Worm (Caenorhabditis elegans) whole organism, L2 larva: Measurements from ENCODE around the gene C47E12.12.

Experiments
- C34F6.9 ChIP-seq: fragments of 150-350 bp; optimal IDR thresholded peaks from 2 replicates; lab custom pipeline; 2014; ENCODE audit warnings: missing biosample characterization, missing genetic modification characterization
- F13H6.1 ChIP-seq: sonication (generic microtip); optimal IDR thresholded peaks from 2 replicates; lab custom pipeline; 2016; ENCODE audit warnings: missing genetic modification characterization, missing compliant biosample characterization
- R02D3.7 ChIP-seq: fragments of 150-350 bp; optimal IDR thresholded peaks from 2 replicates; lab custom pipeline; 2014; ENCODE audit warnings: missing biosample characterization, missing genetic modification characterization
- ZK546.5 ChIP-seq: sonication (generic microtip); optimal IDR thresholded peaks from 2 replicates; lab custom pipeline; 2017; ENCODE audit warnings: missing biosample characterization, missing genetic modification characterization
- alr-1 ChIP-seq: fragments of 150-350 bp; optimal IDR thresholded peaks from 2 replicates; lab custom pipeline; 2014; ENCODE audit warnings: missing biosample characterization, missing genetic modification characterization
- aly-2 ChIP-seq: fragments of 150-350 bp; optimal IDR thresholded peaks from 2 replicates; lab custom pipeline; 2014; ENCODE audit warnings: missing biosample characterization, missing genetic modification characterization
- ama-1 ChIP-seq: fragments of 150-350 bp; optimal IDR thresholded peaks from 2 replicates; lab custom pipeline; 2018; ENCODE audit warnings: inconsistent platforms
- blmp-1 ChIP-seq: sonication (generic microtip); optimal IDR thresholded peaks from 2 replicates; lab custom pipeline; 2017; ENCODE audit warnings: missing genetic modification characterization, mild to moderate bottlenecking, missing compliant biosample characterization, antibody characterized with exemption, moderate library complexity; ENCODE audit not compliant: insufficient read depth
- ceh-16 ChIP-seq: fragments of 150-350 bp; optimal IDR thresholded peaks from 2 replicates; lab custom pipeline; 2014; ENCODE audit warnings: missing biosample characterization, missing genetic modification characterization
- crh-2 ChIP-seq: sonication (generic microtip); optimal IDR thresholded peaks from 2 replicates; lab custom pipeline; 2017; ENCODE audit warnings: missing biosample characterization, missing genetic modification characterization
- dmd-4 ChIP-seq: sonication (generic microtip); optimal IDR thresholded peaks from 2 replicates; lab custom pipeline; 2017; ENCODE audit warnings: missing biosample characterization, missing genetic modification characterization
- egl-27 ChIP-seq: sonication (generic microtip); optimal IDR thresholded peaks from 3 replicates; lab custom pipeline; 2017; ENCODE audit warnings: missing biosample characterization, missing genetic modification reagents, missing genetic modification characterization
- elt-1 ChIP-seq: fragments of 150-350 bp; optimal IDR thresholded peaks from 2 replicates; lab custom pipeline; 2014; ENCODE audit warnings: missing biosample characterization, missing genetic modification characterization
- fos-1 ChIP-seq: fragments of 150-350 bp; optimal IDR thresholded peaks from 2 replicates; lab custom pipeline; 2014; ENCODE audit warnings: missing biosample characterization, missing genetic modification characterization
- lin-13 ChIP-seq: fragments of 150-350 bp; optimal IDR thresholded peaks from 2 replicates; lab custom pipeline; 2014; ENCODE audit warnings: missing biosample characterization, missing genetic modification reagents, missing genetic modification characterization
- lin-39 ChIP-seq: fragments of 150-350 bp; optimal IDR thresholded peaks from 2 replicates; lab custom pipeline; 2014; ENCODE audit warnings: missing biosample characterization, missing genetic modification reagents, missing genetic modification characterization
- lsy-2 ChIP-seq, 2 experiments: fragments of 150-350 bp in 1 of 2; sonication (generic microtip) in 1 of 2; optimal IDR thresholded peaks; 2 replicates each; lab custom pipeline; 2014 to 2017; ENCODE audit warnings: missing biosample characterization in 2 of 2, missing genetic modification characterization in 2 of 2
- mab-5 ChIP-seq: fragments of 150-350 bp; optimal IDR thresholded peaks from 2 replicates; lab custom pipeline; 2014; ENCODE audit warnings: missing biosample characterization, missing genetic modification characterization
- mdl-1 ChIP-seq, 2 experiments: fragments of 150-350 bp in 1 of 2; sonication (generic microtip) in 1 of 2; optimal IDR thresholded peaks; 2 replicates each; lab custom pipeline; 2017; ENCODE audit warnings: missing biosample characterization in 2 of 2, missing genetic modification characterization in 2 of 2
- nhr-10 ChIP-seq: sonication (generic microtip); optimal IDR thresholded peaks from 2 replicates; lab custom pipeline; 2017; ENCODE audit warnings: missing biosample characterization, missing genetic modification characterization
- nhr-11 ChIP-seq: fragments of 150-350 bp; optimal IDR thresholded peaks from 2 replicates; lab custom pipeline; 2014; ENCODE audit warnings: missing biosample characterization, missing genetic modification characterization
- nhr-129 ChIP-seq: fragments of 150-350 bp; optimal IDR thresholded peaks from 2 replicates; lab custom pipeline; 2014; ENCODE audit warnings: missing biosample characterization, missing genetic modification characterization
- nhr-21 ChIP-seq: fragments of 150-350 bp; optimal IDR thresholded peaks from 2 replicates; lab custom pipeline; 2014; ENCODE audit warnings: missing biosample characterization, missing genetic modification characterization
- nhr-23 ChIP-seq: fragments of 150-350 bp; optimal IDR thresholded peaks from 2 replicates; lab custom pipeline; 2014; ENCODE audit warnings: missing biosample characterization, missing genetic modification reagents, missing genetic modification characterization
- nhr-237 ChIP-seq: fragments of 150-350 bp; optimal IDR thresholded peaks from 2 replicates; lab custom pipeline; 2014; ENCODE audit warnings: missing biosample characterization, missing genetic modification characterization
- nhr-25 ChIP-seq: fragments of 150-350 bp; sonication (generic microtip); optimal IDR thresholded peaks from 3 replicates; lab custom pipeline; 2014; ENCODE audit warnings: missing biosample characterization, missing genetic modification characterization
- nhr-6 ChIP-seq: fragments of 150-350 bp; optimal IDR thresholded peaks from 2 replicates; lab custom pipeline; 2014; ENCODE audit warnings: missing biosample characterization, missing genetic modification characterization
- nhr-77 ChIP-seq: fragments of 150-350 bp; optimal IDR thresholded peaks from 2 replicates; lab custom pipeline; 2014; ENCODE audit warnings: missing biosample characterization, missing genetic modification characterization
- sem-4 ChIP-seq: fragments of 150-350 bp; optimal IDR thresholded peaks from 2 replicates; lab custom pipeline; 2014; ENCODE audit warnings: missing biosample characterization, missing genetic modification reagents, missing genetic modification characterization
- skn-1 ChIP-seq: sonication (generic microtip); optimal IDR thresholded peaks from 2 replicates; lab custom pipeline; 2017; ENCODE audit warnings: missing biosample characterization, missing genetic modification characterization
- sma-3 ChIP-seq: sonication (generic microtip); optimal IDR thresholded peaks from 2 replicates; lab custom pipeline; 2016; ENCODE audit warnings: missing genetic modification reagents, missing genetic modification characterization, missing compliant biosample characterization
- sma-9 ChIP-seq, 2 experiments: fragments of 150-350 bp in 1 of 2; sonication (generic microtip) in 1 of 2; optimal IDR thresholded peaks; 2 replicates each; lab custom pipeline; 2014 to 2016; ENCODE audit warnings: missing genetic modification characterization in 2 of 2, mild to moderate bottlenecking in 1 of 2, missing biosample characterization in 1 of 2, missing compliant biosample characterization in 1 of 2, missing genetic modification reagents in 1 of 2, moderate library complexity in 1 of 2
- snpc-4 ChIP-seq: fragments of 150-350 bp; optimal IDR thresholded peaks from 2 replicates; lab custom pipeline; 2014; ENCODE audit warnings: missing biosample characterization, missing genetic modification characterization
- unc-55 ChIP-seq: fragments of 150-350 bp; sonication (generic microtip); optimal IDR thresholded peaks from 3 replicates; lab custom pipeline; 2014; ENCODE audit warnings: missing biosample characterization, missing genetic modification reagents, missing genetic modification characterization
- unc-62 ChIP-seq: fragments of 150-350 bp; optimal IDR thresholded peaks from 2 replicates; lab custom pipeline; 2014; ENCODE audit warnings: missing biosample characterization, missing genetic modification reagents, missing genetic modification characterization
- zag-1 ChIP-seq: fragments of 150-350 bp; optimal IDR thresholded peaks from 2 replicates; lab custom pipeline; 2014; ENCODE audit warnings: missing biosample characterization, missing genetic modification characterization
- ztf-1 ChIP-seq: fragments of 200-800 bp; sonication (Bioruptor generic); conservative IDR thresholded peaks from 2 replicates; pipeline ENCODE4 v1.3.6; 2022; ENCODE audit warnings: missing genetic modification characterization, missing compliant biosample characterization
- ztf-11 ChIP-seq: sonication (generic microtip); optimal IDR thresholded peaks from 2 replicates; lab custom pipeline; 2017; ENCODE audit warnings: missing biosample characterization, missing genetic modification characterization
- ztf-4 ChIP-seq: fragments of 150-350 bp; optimal IDR thresholded peaks from 2 replicates; lab custom pipeline; 2014; ENCODE audit warnings: missing biosample characterization, missing genetic modification characterization

The C47E12.12 gene

DNA sequence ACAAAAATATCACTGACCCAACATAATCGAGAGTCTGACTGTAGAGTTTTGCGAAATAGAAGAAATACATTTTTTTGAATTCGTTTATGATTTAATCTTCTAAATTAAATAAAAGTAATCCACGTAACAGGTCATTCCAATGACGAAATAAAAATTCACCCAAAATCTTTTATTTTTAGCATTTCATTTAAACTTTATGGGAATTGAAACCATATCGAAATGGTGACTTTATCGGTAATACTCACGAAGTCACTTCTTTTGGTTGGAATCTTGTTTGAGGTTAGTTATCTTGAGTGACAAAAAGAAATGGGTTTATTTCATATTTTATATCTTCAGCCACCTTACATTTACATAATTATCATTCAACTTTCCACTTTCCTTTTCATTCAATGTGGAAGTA, at the start of gene C47E12.12, which contains the start of gene C47E12.10:
Gene C47E12.12, minus strand, starts transcription at position 101 of the 400 bp plus-strand sequence.
Gene C47E12.10, plus strand, starts transcription at position 172 of the 400 bp plus-strand sequence.
- TF ChIP-seq nhr-6 (tag; lab: Kevin White, UChicago) = no peak
- TF ChIP-seq F13H6.1 (tag; lab: Kevin White, UChicago) = no peak
- TF ChIP-seq nhr-21 (tag; lab: Kevin White, UChicago) = no peak
- no peak for TF ChIP-seq nhr-23
- no peak for TF ChIP-seq nhr-11
- TF ChIP-seq sma-9 (GFP tag; optimal IDR thresholded peaks at IDR 0.05; lab: Kevin White, UChicago) = no peak
- no peak for TF ChIP-seq sma-9 (tag; optimal IDR thresholded peaks at IDR 0.05; lab: Kevin White, UChicago)
- no peak for TF ChIP-seq unc-55 (GFP tag; lab: Kevin White, UChicago)
- no peak for TF ChIP-seq nhr-129
- TF ChIP-seq lin-39 = no peak
- no peak for TF ChIP-seq egl-27 (tag; lab: Kevin White, UChicago)
- no peak for TF ChIP-seq sem-4 (tag; lab: Kevin White, UChicago)
- no peak for TF ChIP-seq snpc-4 (tag; lab: Kevin White, UChicago)
- no peak for TF ChIP-seq sma-3 (GFP tag; lab: Kevin White, UChicago)

DNA sequence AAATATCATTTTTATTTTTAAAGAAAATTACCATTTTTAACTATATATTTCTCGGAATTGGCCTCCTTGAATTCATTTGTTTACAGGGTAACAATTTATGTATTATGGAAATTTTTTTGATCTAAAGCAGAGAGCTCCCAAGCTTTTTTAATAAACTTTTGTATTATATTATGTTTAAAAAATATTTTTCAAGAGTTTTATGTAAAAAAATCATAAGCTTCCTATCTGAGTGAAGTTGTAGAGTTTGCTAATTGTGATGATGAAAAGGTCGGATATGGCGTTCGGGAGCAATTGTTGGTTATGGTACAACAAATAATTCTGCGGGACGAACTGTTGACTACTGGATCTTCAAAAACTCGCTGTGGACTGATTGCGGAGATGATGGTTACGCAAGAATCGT, 48.8 kb upstream of the C47E12.12 start, which contains the start of gene F44D12.19:
Gene F44D12.19, plus strand, starts transcription at position 301 of the 400 bp plus-strand sequence.
- TF ChIP-seq elt-1 (tag; lab: Kevin White, UChicago) (no peak), sma-3 (GFP tag; lab: Kevin White, UChicago) (no peak), ceh-16 (no peak)

DNA sequence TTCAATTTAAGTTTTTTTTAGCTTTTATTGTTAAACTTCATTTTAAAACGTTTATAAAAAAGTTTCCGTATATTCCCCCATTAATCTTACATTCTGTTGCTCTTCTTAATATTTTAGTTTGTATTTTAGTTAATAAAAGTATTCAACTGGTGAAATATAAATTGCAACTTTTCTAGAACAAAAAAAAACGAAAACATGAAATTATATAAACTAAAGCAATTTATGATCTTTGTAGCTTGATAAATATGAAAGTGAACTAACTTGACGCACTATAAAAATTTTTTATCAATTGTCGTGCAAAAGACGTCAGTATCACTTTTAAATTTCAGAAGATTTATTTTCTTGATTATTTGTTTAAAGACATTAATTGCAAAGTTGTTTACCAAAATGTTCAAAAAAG, 45.1 kb upstream of the C47E12.12 start, which contains the start of gene F44D12.2:
Gene F44D12.2, minus strand, starts transcription at position 101 of the 400 bp plus-strand sequence.
- TF ChIP-seq blmp-1 (tag; lab: Kevin White, UChicago) (no peak), fos-1 (tag; lab: Kevin White, UChicago) (peak; percentile 7)

DNA sequence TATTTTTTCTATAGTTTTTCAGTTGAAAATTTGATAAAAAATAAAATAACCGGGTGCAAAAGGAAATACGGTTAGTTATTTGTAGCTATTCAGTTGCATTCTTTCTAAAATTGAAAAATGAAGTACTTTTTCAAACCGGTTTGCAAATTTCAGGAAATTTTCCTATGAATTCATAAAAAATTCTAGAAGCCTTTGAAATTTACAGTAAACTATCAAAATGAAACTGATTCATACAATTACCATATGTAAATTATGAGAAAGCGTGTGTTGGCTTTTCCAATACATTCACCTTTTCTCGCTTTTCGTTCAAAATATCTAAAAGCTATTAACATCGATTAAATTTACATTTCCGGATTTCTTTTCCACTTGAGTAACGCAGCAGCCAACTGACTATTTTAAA, 44.4 kb upstream of the C47E12.12 start, which contains the start of gene ent-7:
Gene ent-7, plus strand, starts transcription at position 301 of the 400 bp plus-strand sequence.
- TF ChIP-seq sma-9 (GFP tag; optimal IDR thresholded peaks at IDR 0.05; lab: Kevin White, UChicago) = no peak
- TF ChIP-seq sma-9 (tag; optimal IDR thresholded peaks at IDR 0.05; lab: Kevin White, UChicago) = no peak
- TF ChIP-seq elt-1 (tag; lab: Kevin White, UChicago) = no peak
- TF ChIP-seq nhr-25 (tag; lab: Kevin White, UChicago) = no peak
- no peak for TF ChIP-seq blmp-1 (tag; lab: Kevin White, UChicago)
- TF ChIP-seq ztf-1 (GFP tag; lab: Robert Waterston, UW) = no peak
- TF ChIP-seq ztf-11 = no peak
- no peak for TF ChIP-seq unc-55 (GFP tag; lab: Kevin White, UChicago)
- no peak for TF ChIP-seq nhr-23
- no peak for TF ChIP-seq nhr-11
- no peak for TF ChIP-seq egl-27 (tag; lab: Kevin White, UChicago)
- TF ChIP-seq fos-1 (tag; lab: Kevin White, UChicago) = no peak
- TF ChIP-seq nhr-237 (tag; lab: Kevin White, UChicago) = no peak
- TF ChIP-seq zag-1 (tag; lab: Kevin White, UChicago) = no peak
- TF ChIP-seq nhr-129 = no peak
- TF ChIP-seq alr-1 (tag; lab: Kevin White, UChicago) = no peak
- TF ChIP-seq R02D3.7 = no peak
- no peak for TF ChIP-seq unc-62 (GFP tag; lab: Kevin White, UChicago)
- TF ChIP-seq nhr-21 (tag; lab: Kevin White, UChicago) = no peak

DNA sequence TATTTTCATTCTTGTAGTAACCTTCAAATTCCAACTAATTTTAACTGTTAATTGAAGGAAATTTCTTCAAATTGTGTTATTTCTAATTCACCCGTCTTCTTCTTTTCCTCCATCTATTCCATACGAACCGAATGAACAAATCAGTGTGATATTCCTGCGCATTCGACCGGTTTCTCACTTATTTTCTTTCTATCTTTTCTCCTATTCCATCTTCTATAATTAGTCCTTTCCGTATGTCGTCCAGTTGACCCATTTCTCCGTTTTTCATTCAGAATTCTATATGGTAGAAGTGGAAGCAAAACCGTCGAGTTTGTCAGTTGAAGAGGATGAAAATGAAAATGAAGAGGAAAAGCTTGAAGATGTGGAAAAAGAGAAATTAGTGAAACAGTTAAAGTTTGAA, 37.0 kb upstream of the C47E12.12 start, which contains the start of gene magu-4:
Gene magu-4, plus strand, starts transcription at position 218 of the 400 bp plus-strand sequence.
- TF ChIP-seq nhr-25 (tag; lab: Kevin White, UChicago) = peak; percentile 17
- no peak for TF ChIP-seq lin-39

DNA sequence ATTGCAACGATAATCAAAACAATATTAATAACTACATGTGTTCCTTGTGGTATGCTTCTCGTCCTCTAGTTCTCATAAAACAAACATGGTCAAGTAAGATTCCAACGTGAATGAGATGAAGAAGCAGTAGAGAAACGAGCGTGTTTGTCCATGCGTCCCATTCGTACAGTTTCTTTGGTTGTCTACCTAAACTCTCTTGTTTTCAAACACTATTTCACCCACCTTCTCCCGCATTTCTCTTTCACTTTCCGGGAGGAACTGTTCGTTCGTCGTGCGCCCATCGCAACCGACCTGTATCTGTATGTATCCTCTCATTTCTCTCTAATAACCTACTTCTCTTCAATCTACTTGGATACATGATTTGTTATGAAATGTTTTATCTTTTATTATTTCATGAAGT, 35.2 kb upstream of the C47E12.12 start:
- TF ChIP-seq aly-2 (tag; lab: Kevin White, UChicago) = no peak
- TF ChIP-seq ztf-4 (tag; lab: Kevin White, UChicago) = no peak
- TF ChIP-seq crh-2 (tag; lab: Kevin White, UChicago) = peak; percentile 60
- TF ChIP-seq nhr-237 (tag; lab: Kevin White, UChicago) = no peak
- TF ChIP-seq lin-13 = no peak
- TF ChIP-seq zag-1 (tag; lab: Kevin White, UChicago) = no peak
- no peak for TF ChIP-seq ZK546.5 (tag; lab: Kevin White, UChicago)
- peak; percentile 60 for TF ChIP-seq nhr-25 (tag; lab: Kevin White, UChicago)
- TF ChIP-seq nhr-77 (tag; lab: Kevin White, UChicago) = no peak
- TF ChIP-seq egl-27 (tag; lab: Kevin White, UChicago) = no peak
- no peak for TF ChIP-seq ceh-16
- TF ChIP-seq fos-1 (tag; lab: Kevin White, UChicago) = peak; percentile 46
- TF ChIP-seq lsy-2 (tag; optimal IDR thresholded peaks at IDR 0.05; lab: Kevin White, UChicago) = peak in 1 of 2 experiments; percentile 9
- peak; percentile 64 for TF ChIP-seq nhr-21 (tag; lab: Kevin White, UChicago)
- TF ChIP-seq sma-3 (GFP tag; lab: Kevin White, UChicago) = peak; percentile 37
- TF ChIP-seq blmp-1 (tag; lab: Kevin White, UChicago) = peak; percentile 93
- no peak for TF ChIP-seq skn-1 (tag; lab: Kevin White, UChicago)
- no peak for TF ChIP-seq mab-5 (tag; lab: Kevin White, UChicago)
- no peak for TF ChIP-seq nhr-10 (tag; lab: Kevin White, UChicago)
- TF ChIP-seq nhr-129 = peak; percentile 11
- no peak for TF ChIP-seq dmd-4
- TF ChIP-seq ama-1 (lab: Kevin White, UChicago) = no peak
- TF ChIP-seq C34F6.9 = peak; percentile 8
- TF ChIP-seq mdl-1 (tag; optimal IDR thresholded peaks at IDR 0.05; lab: Kevin White, UChicago) = peak in 1 of 2 experiments; percentile 19
- TF ChIP-seq F13H6.1 (tag; lab: Kevin White, UChicago) = peak; percentile 43
- TF ChIP-seq ztf-1 (GFP tag; lab: Robert Waterston, UW) = no peak
